Worm (Caenorhabditis elegans) whole organism, mixed stage, embryonic: ENCODE results near the gene R102.4.

Source experiments
- drap-1 ChIP-seq: fragments of 200-800 bp; sonication (Bioruptor generic); optimal IDR thresholded peaks from 3 replicates; lab custom pipeline; 2018; ENCODE audit warnings: mild to moderate bottlenecking, missing genetic modification characterization, missing compliant biosample characterization
- elt-1 ChIP-seq: sonication (generic microtip); optimal IDR thresholded peaks from 2 replicates; lab custom pipeline; 2017; ENCODE audit warnings: missing genetic modification characterization, mild to moderate bottlenecking, missing compliant biosample characterization, antibody characterized with exemption, moderate library complexity, borderline replicate concordance; ENCODE audit not compliant: insufficient read depth
- elt-3 ChIP-seq: fragments of 150-350 bp; optimal IDR thresholded peaks from 2 replicates; lab custom pipeline; 2014; ENCODE audit warnings: missing biosample characterization, missing genetic modification characterization
- lin-32 ChIP-seq: fragments of 200-800 bp; sonication (Bioruptor generic); optimal IDR thresholded peaks from 2 replicates; lab custom pipeline; 2018; ENCODE audit warnings: mild to moderate bottlenecking, missing genetic modification characterization, missing compliant biosample characterization
- lsy-2 ChIP-seq: fragments of 150-350 bp; optimal IDR thresholded peaks from 2 replicates; lab custom pipeline; 2014; ENCODE audit warnings: missing biosample characterization, missing genetic modification characterization
- mep-1 ChIP-seq: fragments of 150-350 bp; optimal IDR thresholded peaks from 2 replicates; lab custom pipeline; 2017; ENCODE audit warnings: missing biosample characterization, missing genetic modification reagents, missing genetic modification characterization, inconsistent platforms
- mls-2 ChIP-seq: sonication (generic microtip); optimal IDR thresholded peaks from 2 replicates; lab custom pipeline; 2016; ENCODE audit warnings: mild to moderate bottlenecking, missing genetic modification characterization, moderate library complexity, missing compliant biosample characterization
- nhr-28 ChIP-seq: fragments of 150-350 bp; optimal IDR thresholded peaks from 2 replicates; lab custom pipeline; 2014; ENCODE audit warnings: missing biosample characterization, missing genetic modification characterization
- pha-4 ChIP-seq: fragments of 150-350 bp; optimal IDR thresholded peaks from 2 replicates; lab custom pipeline; 2018; ENCODE audit warnings: missing biosample characterization, missing genetic modification reagents, missing genetic modification characterization
- sptf-1 ChIP-seq: sonication (generic microtip); optimal IDR thresholded peaks from 2 replicates; lab custom pipeline; 2017; ENCODE audit warnings: mild to moderate bottlenecking, missing genetic modification characterization, moderate library complexity, missing compliant biosample characterization
- unc-39 ChIP-seq: fragments of 150-350 bp; optimal IDR thresholded peaks from 2 replicates; lab custom pipeline; 2014; ENCODE audit warnings: missing biosample characterization, missing genetic modification characterization
- unc-62 ChIP-seq: fragments of 150-350 bp; optimal IDR thresholded peaks from 2 replicates; lab custom pipeline; 2014; ENCODE audit warnings: missing biosample characterization, missing genetic modification reagents, missing genetic modification characterization
- ztf-11 ChIP-seq: fragments of 150-350 bp; optimal IDR thresholded peaks from 2 replicates; lab custom pipeline; 2014; ENCODE audit warnings: missing biosample characterization, missing genetic modification characterization

DNA sequence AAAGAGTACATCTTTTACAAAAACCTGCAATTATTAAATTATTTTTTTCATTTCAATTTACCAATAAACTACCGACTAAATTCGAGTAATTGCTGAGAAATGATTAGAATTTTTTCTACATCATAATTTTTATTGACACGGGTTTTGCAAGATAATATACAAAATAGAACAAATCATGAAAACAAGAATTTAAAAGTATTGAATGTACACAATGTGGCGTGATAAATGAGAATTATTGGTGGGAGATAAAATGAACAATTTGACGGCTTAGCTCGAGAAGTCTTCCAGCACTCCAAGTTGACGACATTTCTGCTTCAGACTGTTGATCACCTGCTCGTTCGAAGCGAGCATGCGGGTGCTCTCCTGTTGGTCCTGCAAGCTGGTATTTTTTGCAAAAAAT, at the start of gene R102.4:
- no peak for TF ChIP-seq lin-32 (GFP tag; lab: Kevin White, UChicago)
- TF ChIP-seq lsy-2 (tag; lab: Kevin White, UChicago), result no peak
- TF ChIP-seq sptf-1 (tag; lab: Kevin White, UChicago), result no peak
- no peak for TF ChIP-seq unc-62 (GFP tag; lab: Kevin White, UChicago)
- TF ChIP-seq elt-3 (tag; lab: Kevin White, UChicago), result no peak
- TF ChIP-seq unc-39 (tag; lab: Kevin White, UChicago), result no peak
- no peak for TF ChIP-seq nhr-28 (tag; lab: Kevin White, UChicago)
- TF ChIP-seq drap-1, result no peak
- TF ChIP-seq elt-1 (tag; lab: Kevin White, UChicago), result no peak
- TF ChIP-seq mep-1 (tag; lab: Kevin White, UChicago), result no peak
- TF ChIP-seq ztf-11 (tag; lab: Kevin White, UChicago), result no peak
- no peak for TF ChIP-seq mls-2
- no peak for TF ChIP-seq pha-4
